Fruit fly (Drosophila melanogaster): ENCODE data around the gene CaMKI.

DNA sequence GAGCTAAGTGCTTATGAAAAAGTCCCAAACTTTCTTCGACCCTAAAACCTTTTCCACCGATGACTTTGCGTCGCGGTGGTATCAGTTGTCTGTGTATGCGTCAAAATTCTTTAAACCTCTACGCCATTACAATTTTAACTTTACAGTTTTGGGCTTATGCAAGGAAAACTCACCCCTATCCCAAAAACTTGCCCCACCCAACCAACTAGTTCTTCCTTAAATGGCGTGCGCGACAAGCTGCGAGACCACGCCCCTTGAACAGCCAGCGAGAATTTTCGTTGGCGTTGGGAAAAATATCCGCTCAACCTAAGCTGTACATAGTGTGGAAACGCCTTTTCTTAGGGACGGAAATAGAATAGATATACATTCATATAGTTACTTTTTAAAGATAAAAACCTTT, 26.6 kb upstream of the CaMKI start:
- TF ChIP-seq insv (optimal IDR thresholded peaks at IDR 0.05) (no peak), psq (optimal IDR thresholded peaks at IDR 0.05) (no peak), h (optimal IDR thresholded peaks at IDR 0.05) (no peak), Myc (optimal IDR thresholded peaks at IDR 0.05) (no peak), Sin3A (optimal IDR thresholded peaks at IDR 0.05) (no peak), ttk (optimal IDR thresholded peaks at IDR 0.05) (no peak)

Measured in Kc167 (cell line).